Worm (Caenorhabditis elegans): ENCODE data around the gene gfat-2.

Gene gfat-2

DNA sequence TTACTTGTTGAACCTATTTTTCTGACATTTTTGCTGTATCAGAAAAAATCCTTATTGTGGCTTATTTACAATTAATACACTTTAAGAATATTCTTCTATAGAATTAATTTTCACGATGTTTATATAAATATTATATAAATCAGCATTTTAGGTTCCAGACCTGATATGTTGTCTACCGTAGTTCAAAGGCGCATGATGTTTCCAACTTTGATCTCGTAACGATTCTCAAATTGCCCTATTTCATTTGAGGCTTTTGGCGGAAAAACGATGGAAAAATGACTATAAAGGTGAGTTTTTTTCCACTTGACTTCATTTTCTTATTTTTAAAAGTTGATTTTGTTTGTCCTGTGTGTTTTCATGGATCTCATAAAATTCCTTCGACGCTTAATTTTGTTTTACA is at the start of gene gfat-2:
Gene gfat-2 (plus strand): TSS at position 145 of the 400 bp plus-strand sequence.
- no peak for TF ChIP-seq crh-2 (tag; optimal IDR thresholded peaks at IDR 0.05)
- TF ChIP-seq nhr-10 (tag; optimal IDR thresholded peaks at IDR 0.05) = no peak

DNA sequence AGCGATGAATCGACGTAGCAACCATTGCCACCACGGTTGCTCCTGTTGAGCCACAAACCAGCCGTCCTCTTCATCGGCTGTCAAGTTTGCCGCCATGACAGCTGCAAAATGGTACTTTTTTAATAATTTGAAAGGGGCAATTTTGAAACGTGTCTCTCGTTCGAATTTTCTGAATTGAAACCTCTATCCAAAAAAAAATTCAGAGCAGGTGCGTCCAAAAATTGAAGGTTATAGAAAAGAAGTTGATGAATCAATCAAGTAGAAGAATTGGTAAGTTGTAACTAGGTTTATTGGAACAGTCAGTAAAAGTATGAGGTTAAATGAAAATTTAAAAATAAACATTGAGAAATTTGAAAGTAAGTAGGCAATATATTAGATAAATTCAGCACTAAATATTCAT is 48.6 kb upstream of the gfat-2 start, which contains the start of gene T01G1.4:
Gene T01G1.4 (minus strand): TSS at position 101 of the 400 bp plus-strand sequence.
- TF ChIP-seq egl-27 (tag; optimal IDR thresholded peaks at IDR 0.05) = no peak
- TF ChIP-seq fos-1 (tag; optimal IDR thresholded peaks at IDR 0.05) = no peak

- TF ChIP-seq skn-1 (tag; optimal IDR thresholded peaks at IDR 0.05) (no peak), nhr-12 (tag; optimal IDR thresholded peaks at IDR 0.05) (no peak), sem-4 (tag; optimal IDR thresholded peaks at IDR 0.05) (no peak), blmp-1 (tag; optimal IDR thresholded peaks at IDR 0.05; ENCODE audit: insufficient read depth) (no peak), ama-1 (optimal IDR thresholded peaks at IDR 0.05) (no peak), ZK546.5 (tag; optimal IDR thresholded peaks at IDR 0.05) (no peak), crh-2 (tag; optimal IDR thresholded peaks at IDR 0.05) (peak; percentile 6), aly-2 (tag; optimal IDR thresholded peaks at IDR 0.05) (no peak), ztf-1 (GFP tag; conservative IDR thresholded peaks at IDR 0.05) (no peak), lin-39 (tag; optimal IDR thresholded peaks at IDR 0.05) (no peak), ztf-11 (tag; optimal IDR thresholded peaks at IDR 0.05) (no peak), nhr-6 (tag; optimal IDR thresholded peaks at IDR 0.05) (no peak), snpc-4 (tag; optimal IDR thresholded peaks at IDR 0.05) (no peak), nhr-237 (tag; optimal IDR thresholded peaks at IDR 0.05) (no peak), R02D3.7 (tag; optimal IDR thresholded peaks at IDR 0.05) (no peak), peb-1 (tag; optimal IDR thresholded peaks at IDR 0.05) (no peak), zag-1 (tag; optimal IDR thresholded peaks at IDR 0.05) (no peak), unc-62 (GFP tag; optimal IDR thresholded peaks at IDR 0.05) (no peak), ceh-82 (tag; optimal IDR thresholded peaks at IDR 0.05) (no peak), C34F6.9 (tag; optimal IDR thresholded peaks at IDR 0.05) (peak; percentile 43), ceh-16 (tag; optimal IDR thresholded peaks at IDR 0.05) (no peak), sma-3 (GFP tag; optimal IDR thresholded peaks at IDR 0.05) (no peak), mbf-1 (tag; optimal IDR thresholded peaks at IDR 0.05) (no peak), gmeb-1 (tag; optimal IDR thresholded peaks at IDR 0.05) (no peak), nhr-11 (tag; optimal IDR thresholded peaks at IDR 0.05) (no peak), fos-1 (tag; optimal IDR thresholded peaks at IDR 0.05) (peak; percentile 40), nhr-21 (tag; optimal IDR thresholded peaks at IDR 0.05) (no peak), unc-39 (tag; optimal IDR thresholded peaks at IDR 0.05) (no peak), elt-3 (tag; optimal IDR thresholded peaks at IDR 0.05) (no peak), dmd-4 (tag; optimal IDR thresholded peaks at IDR 0.05) (no peak), lin-11 (tag; optimal IDR thresholded peaks at IDR 0.05) (no peak), nhr-10 (tag; optimal IDR thresholded peaks at IDR 0.05) (no peak), ztf-4 (tag; optimal IDR thresholded peaks at IDR 0.05) (no peak), nhr-25 (tag; optimal IDR thresholded peaks at IDR 0.05) (no peak), unc-55 (GFP tag; optimal IDR thresholded peaks at IDR 0.05) (peak; percentile 28), egl-27 (tag; optimal IDR thresholded peaks at IDR 0.05) (no peak), nhr-129 (tag; optimal IDR thresholded peaks at IDR 0.05) (peak; percentile 29), lsy-2 (tag; optimal IDR thresholded peaks at IDR 0.05) (peak in 1 of 2 experiments; percentile 34), sma-9 (GFP tag; optimal IDR thresholded peaks at IDR 0.05) (no peak), sma-9 (tag; optimal IDR thresholded peaks at IDR 0.05) (no peak)
Measured at ce11 chrIV:11363806-11364562, 46.0 kb upstream of the gfat-2 start.

DNA sequence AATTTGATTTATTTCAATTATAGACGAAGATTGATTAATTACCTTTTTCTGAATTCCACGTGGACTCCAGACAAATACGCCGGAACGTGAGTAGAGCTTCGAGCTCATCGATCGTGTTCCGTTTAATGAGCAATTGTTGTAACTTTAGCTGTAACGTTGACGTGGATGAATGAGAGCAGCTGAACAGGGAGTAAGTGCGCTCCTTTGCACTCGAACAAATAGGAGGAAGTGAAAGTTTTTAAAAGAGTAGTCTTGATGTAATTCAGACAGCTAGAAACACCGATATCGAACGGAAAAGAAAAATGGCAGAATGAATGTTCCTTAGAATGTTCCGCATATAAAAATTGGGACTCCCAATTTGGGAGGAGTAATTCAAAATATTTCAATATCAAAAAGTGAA is 38.4 kb upstream of the gfat-2 start, which contains the start of gene sec-31:
Gene sec-31 (minus strand): TSS at position 148 of the 400 bp plus-strand sequence.
- TF ChIP-seq crh-2 (tag; optimal IDR thresholded peaks at IDR 0.05) (peak; percentile 60), nhr-129 (tag; optimal IDR thresholded peaks at IDR 0.05) (peak; percentile 6), zag-1 (tag; optimal IDR thresholded peaks at IDR 0.05) (no peak), blmp-1 (tag; optimal IDR thresholded peaks at IDR 0.05; ENCODE audit: insufficient read depth) (peak; percentile 75), C34F6.9 (tag; optimal IDR thresholded peaks at IDR 0.05) (no peak)

Measured in whole organism, L2 larva.